Worm (Caenorhabditis elegans) whole organism, L3 larva: ENCODE data around the gene F10B5.2.

Experiments used
- elt-3 ChIP-seq, 3 experiments: fragments of 150-350 bp in 1 of 3; sonication (generic microtip) in 2 of 3; optimal IDR thresholded peaks; 2 replicates in 2 of 3; 4 replicates in 1 of 3; lab custom pipeline; 2014 to 2017; ENCODE audit warnings: missing biosample characterization in 3 of 3, missing genetic modification characterization in 3 of 3
- fkh-10 ChIP-seq: sonication (generic microtip); optimal IDR thresholded peaks from 2 replicates; lab custom pipeline; 2017; ENCODE audit warnings: missing biosample characterization, missing genetic modification reagents, missing genetic modification characterization
- fos-1 ChIP-seq: fragments of 150-350 bp; optimal IDR thresholded peaks from 2 replicates; lab custom pipeline; 2014; ENCODE audit warnings: missing biosample characterization, missing genetic modification characterization

DNA sequence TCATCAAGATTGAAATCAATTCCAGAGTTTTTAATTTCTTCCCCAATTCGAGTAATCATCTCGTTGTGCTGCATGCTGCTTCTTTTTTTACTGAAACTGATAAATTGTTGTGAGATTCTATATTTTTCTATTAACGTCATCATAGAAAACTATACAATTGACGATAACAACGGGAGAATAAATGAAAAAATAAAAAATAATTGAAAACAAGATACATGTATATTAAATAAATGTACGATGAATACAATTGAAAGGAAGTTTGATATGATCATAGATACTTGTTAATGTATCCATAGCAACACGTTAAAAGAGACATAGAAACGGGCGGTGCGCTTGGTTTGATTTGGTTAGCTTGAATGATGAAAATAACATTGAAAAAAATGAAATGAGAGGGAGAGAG lies 45.9 kb downstream of the F10B5.2 start, which contains the start of gene T05C12.8:
- TF ChIP-seq fos-1 (no peak), elt-3 (tag; optimal IDR thresholded peaks at IDR 0.05; lab: Kevin White, UChicago) (no peak), fkh-10 (GFP tag; lab: Kevin White, UChicago) (no peak)
